Worm (Caenorhabditis elegans): ENCODE measurements around the gene Y43F8B.22.

Y43F8B.22 gene

DNA sequence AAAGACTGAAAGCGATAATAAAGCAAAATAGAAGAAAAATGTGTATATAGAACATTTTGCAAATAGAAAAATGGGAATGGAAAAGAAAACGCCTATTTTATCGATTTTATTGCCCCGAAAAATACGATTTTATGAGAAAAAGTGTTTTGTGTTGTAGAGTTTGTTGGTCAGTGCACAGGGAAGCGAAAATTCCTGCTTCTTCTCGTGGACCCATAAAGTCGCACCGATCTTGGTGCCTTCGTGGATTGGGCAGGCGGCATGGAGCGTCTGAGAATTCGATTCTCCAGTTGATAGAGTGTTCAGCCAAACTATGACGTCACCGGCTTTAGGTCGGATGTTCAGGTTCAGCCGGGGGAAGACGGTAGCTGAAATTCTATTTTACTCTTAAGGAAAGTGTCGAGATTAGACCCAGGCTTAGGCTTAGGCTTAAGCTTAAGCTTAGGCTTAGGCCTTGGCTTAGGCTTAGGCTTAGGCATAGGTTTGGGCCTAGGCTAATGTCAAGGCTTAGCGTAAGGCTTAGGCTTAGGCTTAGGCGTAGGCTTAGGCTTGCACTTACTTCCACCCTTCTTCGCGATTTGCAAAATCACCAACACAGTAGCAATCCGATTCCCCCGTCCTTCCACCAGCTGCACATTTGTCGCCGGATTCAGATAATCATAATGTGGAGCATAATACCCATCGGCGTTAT is 29.8 kb downstream of the Y43F8B.22 start, which contains the start of gene Y43F8B.19:
Gene Y43F8B.19 (minus strand): TSS at position 51 of the 688 bp plus-strand sequence.
- TF ChIP-seq pha-2 (tag; optimal IDR thresholded peaks at IDR 0.05) (no peak), syd-9 (tag; optimal IDR thresholded peaks at IDR 0.05) (no peak), tbx-2 (tag; optimal IDR thresholded peaks at IDR 0.05) (no peak), ttx-3 (tag; optimal IDR thresholded peaks at IDR 0.05) (no peak), ceh-24 (tag; optimal IDR thresholded peaks at IDR 0.05) (no peak)

DNA sequence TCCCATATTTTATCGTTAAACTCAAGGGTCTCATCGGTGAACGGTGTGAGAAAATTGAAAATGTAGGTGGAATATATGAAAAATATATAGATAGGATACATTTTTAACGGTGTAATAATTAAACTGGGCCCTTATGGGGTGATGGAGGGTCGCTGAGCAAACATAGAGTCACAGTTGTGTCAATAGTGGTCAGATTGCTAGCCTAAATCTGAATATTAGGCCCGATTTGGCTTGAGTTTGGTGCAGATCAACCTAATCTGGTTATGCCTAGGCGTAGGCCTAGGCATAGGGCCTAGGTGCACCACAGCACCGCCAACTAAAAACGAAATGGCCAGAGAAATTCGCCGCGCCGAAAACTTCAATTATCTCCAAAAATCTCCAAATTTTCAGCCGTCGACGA is 30.9 kb downstream of the Y43F8B.22 start, which contains the start of gene phy-4:
Gene phy-4 (minus strand): TSS at position 101 of the 400 bp plus-strand sequence.
- TF ChIP-seq tbx-7 (tag; optimal IDR thresholded peaks at IDR 0.05) (no peak), K02D7.2 (tag; optimal IDR thresholded peaks at IDR 0.05) (no peak), hlh-8 (tag; optimal IDR thresholded peaks at IDR 0.05) (no peak), eyg-1 (tag; optimal IDR thresholded peaks at IDR 0.05) (no peak), unc-86 (tag; optimal IDR thresholded peaks at IDR 0.05) (no peak), odd-2 (tag; optimal IDR thresholded peaks at IDR 0.05) (no peak), ceh-31 (tag; optimal IDR thresholded peaks at IDR 0.05) (no peak), mec-3 (tag; optimal IDR thresholded peaks at IDR 0.05; ENCODE audit: borderline replicate concordance) (no peak), rnt-1 (tag; optimal IDR thresholded peaks at IDR 0.05) (no peak), gmeb-2 (tag; optimal IDR thresholded peaks at IDR 0.05) (no peak), pha-2 (tag; optimal IDR thresholded peaks at IDR 0.05) (no peak), elt-2 (tag; optimal IDR thresholded peaks at IDR 0.05) (no peak), ceh-19 (GFP tag; optimal IDR thresholded peaks at IDR 0.05) (no peak), nfya-1 (tag; optimal IDR thresholded peaks at IDR 0.05) (no peak), ref-2 (tag; optimal IDR thresholded peaks at IDR 0.05) (no peak)

DNA sequence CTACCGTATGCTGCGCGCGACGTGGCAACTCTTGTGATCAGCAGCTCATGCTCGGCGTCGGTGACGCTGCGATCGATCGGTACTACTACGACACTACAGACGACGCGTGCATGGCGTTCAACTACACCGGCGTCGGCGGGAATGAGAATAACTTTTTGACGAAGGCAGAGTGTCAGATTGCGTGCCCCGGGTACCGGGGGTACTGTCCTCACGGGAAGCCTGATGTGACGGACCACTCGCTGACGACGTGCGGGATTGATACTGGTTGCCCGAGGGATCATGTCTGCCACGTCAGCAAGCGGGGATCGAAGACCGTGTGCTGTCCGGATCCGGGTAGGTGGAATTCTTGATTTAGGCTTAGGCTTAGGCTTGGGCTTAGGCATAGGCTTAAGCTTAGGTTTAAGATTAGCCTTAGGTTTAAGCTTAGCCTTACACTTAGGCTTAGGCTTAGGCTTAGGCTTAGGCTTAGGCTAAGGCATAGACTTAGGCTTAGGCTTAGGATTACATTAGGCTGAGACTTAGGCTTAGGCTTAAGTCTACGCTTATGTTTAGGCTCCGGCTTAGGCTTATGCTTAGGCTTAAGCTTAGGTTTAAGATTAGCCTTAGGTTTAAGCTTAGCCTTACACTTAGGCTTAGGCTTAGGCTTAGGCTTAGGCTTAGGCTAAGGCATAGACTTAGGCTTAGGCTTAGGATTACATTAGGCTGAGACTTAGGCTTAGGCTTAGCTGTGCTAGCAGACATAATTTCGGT is 35.2 kb downstream of the Y43F8B.22 start:
- TF ChIP-seq dve-1 (tag; optimal IDR thresholded peaks at IDR 0.05) (peak; percentile 61), T23F11.4 (GFP tag; optimal IDR thresholded peaks at IDR 0.05) (peak; percentile 36)

DNA sequence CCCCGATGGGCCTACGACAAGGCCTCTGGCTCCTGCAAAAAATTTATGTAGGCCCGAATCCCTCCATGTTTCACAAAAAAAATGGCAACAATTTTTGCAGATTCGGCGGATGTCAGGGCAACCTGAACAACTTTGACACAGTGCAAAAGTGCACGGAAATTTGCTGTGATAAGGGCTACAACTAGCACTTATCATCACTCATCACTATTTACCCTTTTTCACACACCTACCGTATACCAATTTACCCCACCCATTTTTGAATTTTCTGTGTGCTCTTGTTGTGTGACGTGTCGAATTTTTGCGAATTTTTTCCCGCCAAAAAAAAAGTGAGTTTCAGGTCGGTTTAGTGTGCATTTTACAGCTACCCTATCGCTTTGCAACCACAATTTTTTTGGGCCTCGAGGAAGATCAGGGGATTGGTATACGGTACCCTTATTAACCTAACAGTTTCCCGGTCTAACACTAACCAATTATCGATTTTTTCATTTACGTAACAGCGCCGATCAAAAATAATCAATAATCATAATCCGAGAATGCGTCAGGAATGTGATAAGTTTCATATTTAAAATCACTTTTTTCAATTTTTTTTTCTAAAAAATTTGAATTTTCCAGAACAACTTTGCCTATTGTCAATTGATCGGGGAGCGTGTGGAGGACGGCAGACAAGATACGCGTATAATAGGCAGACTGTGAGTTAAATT is 36.0 kb downstream of the Y43F8B.22 start:
- TF ChIP-seq syd-9 (tag; optimal IDR thresholded peaks at IDR 0.05) = no peak
- TF ChIP-seq ceh-19 (GFP tag; optimal IDR thresholded peaks at IDR 0.05) = no peak
- TF ChIP-seq tbx-2 (tag; optimal IDR thresholded peaks at IDR 0.05) = no peak
- TF ChIP-seq ceh-34 (tag; optimal IDR thresholded peaks at IDR 0.05) = no peak
- no peak for TF ChIP-seq fax-1 (tag; optimal IDR thresholded peaks at IDR 0.05)
- TF ChIP-seq zip-5 (tag; optimal IDR thresholded peaks at IDR 0.05) = no peak
- no peak for TF ChIP-seq npax-4 (tag; optimal IDR thresholded peaks at IDR 0.05)
- TF ChIP-seq dve-1 (tag; optimal IDR thresholded peaks at IDR 0.05) = no peak
- no peak for TF ChIP-seq hlh-30 (tag; optimal IDR thresholded peaks at IDR 0.05; ENCODE audit: insufficient read depth)
- no peak for TF ChIP-seq T23F11.4 (GFP tag; optimal IDR thresholded peaks at IDR 0.05)
- no peak for TF ChIP-seq elt-2 (tag; optimal IDR thresholded peaks at IDR 0.05)

DNA sequence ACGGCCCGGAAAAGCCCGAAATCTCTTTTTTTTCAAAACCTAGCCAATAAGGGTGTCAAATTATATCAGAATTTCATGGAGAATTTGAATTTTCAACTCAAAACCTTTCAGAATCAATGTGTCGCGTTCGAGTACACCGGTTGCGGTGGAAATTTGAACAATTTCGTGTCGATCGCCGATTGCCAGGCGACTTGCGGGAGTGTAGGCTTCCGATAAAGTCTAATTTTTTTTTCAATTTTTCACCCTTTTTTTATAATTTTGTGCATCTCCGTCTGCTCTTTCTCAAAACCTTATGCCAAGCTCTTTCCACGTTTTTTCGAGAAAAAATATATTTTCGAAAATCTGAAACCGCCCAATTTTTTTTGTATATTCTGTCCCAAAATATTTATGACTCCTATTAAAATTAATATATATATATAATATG is 36.9 kb downstream of the Y43F8B.22 start:
- TF ChIP-seq F13H6.1 (tag; optimal IDR thresholded peaks at IDR 0.05) (no peak), dve-1 (tag; optimal IDR thresholded peaks at IDR 0.05) (no peak), Y22D7AL.16 (tag; optimal IDR thresholded peaks at IDR 0.05) (no peak), K02D7.2 (tag; optimal IDR thresholded peaks at IDR 0.05) (no peak), ceh-30 (tag; optimal IDR thresholded peaks at IDR 0.05) (no peak), sox-4 (tag; optimal IDR thresholded peaks at IDR 0.05) (no peak), unc-3 (GFP tag; conservative IDR thresholded peaks at IDR 0.05) (no peak), unc-3 (tag; optimal IDR thresholded peaks at IDR 0.05) (no peak), zip-5 (tag; optimal IDR thresholded peaks at IDR 0.05) (no peak), syd-9 (tag; optimal IDR thresholded peaks at IDR 0.05) (no peak), fkh-6 (tag; optimal IDR thresholded peaks at IDR 0.05) (no peak), fax-1 (tag; optimal IDR thresholded peaks at IDR 0.05) (no peak), mec-3 (tag; optimal IDR thresholded peaks at IDR 0.05; ENCODE audit: borderline replicate concordance) (no peak), pat-9 (tag; optimal IDR thresholded peaks at IDR 0.05) (no peak), pha-2 (tag; optimal IDR thresholded peaks at IDR 0.05) (no peak), madf-2 (tag; optimal IDR thresholded peaks at IDR 0.05) (no peak), ceh-9 (tag; optimal IDR thresholded peaks at IDR 0.05) (no peak)

Measured in whole organism, late embryonic.